Worm (Caenorhabditis elegans): Measurements from ENCODE around the gene ZK1290.14.

The ZK1290.14 gene

ce11 chrII:7593227-7593626 is 37.8 kb upstream of the ZK1290.14 start:
- TF ChIP-seq chd-7 (tag; optimal IDR thresholded peaks at IDR 0.05) = peak; percentile 25
- no peak for TF ChIP-seq B0261.1 (tag; optimal IDR thresholded peaks at IDR 0.05)
- TF ChIP-seq B0336.3 (GFP tag; IDR thresholded peaks at IDR 0.05) = no peak
- peak; percentile 18 for TF ChIP-seq ceh-27 (GFP tag; optimal IDR thresholded peaks at IDR 0.05)
- no peak for TF ChIP-seq xnd-1 (tag; optimal IDR thresholded peaks at IDR 0.05)
- peak; percentile 79 for TF ChIP-seq zfh-2 (GFP tag; conservative IDR thresholded peaks at IDR 0.05)
- no peak for TF ChIP-seq F39B2.1 (GFP tag; IDR thresholded peaks at IDR 0.05)
- no peak for TF ChIP-seq hmg-20 (GFP tag; IDR thresholded peaks at IDR 0.05)
- TF ChIP-seq K11D2.4 (GFP tag; IDR thresholded peaks at IDR 0.05) = 0 out of 2 replicates have a peak, but pooled peaks have one; percentile 25
- no peak for TF ChIP-seq mes-4 (tag; optimal IDR thresholded peaks at IDR 0.05)
- peak; percentile 46; the same call in 1 of the 2 replicates for TF ChIP-seq rcor-1 (GFP tag; IDR thresholded peaks at IDR 0.05)
- TF ChIP-seq fkh-3 (tag; optimal IDR thresholded peaks at IDR 0.05) = no peak
- TF ChIP-seq F57A8.1 (GFP tag; optimal IDR thresholded peaks at IDR 0.05) = no peak
- peak; percentile 37 for TF ChIP-seq K12H6.12 (tag; optimal IDR thresholded peaks at IDR 0.05)
- no peak for TF ChIP-seq zim-3 (tag; optimal IDR thresholded peaks at IDR 0.05)
- TF ChIP-seq bed-2 (GFP tag; IDR thresholded peaks at IDR 0.05) = no peak
- no peak for TF ChIP-seq nhr-27 (tag; optimal IDR thresholded peaks at IDR 0.05)
- no peak for TF ChIP-seq ccch-3 (GFP tag; optimal IDR thresholded peaks at IDR 0.05)

- TF ChIP-seq B0035.1 (tag; optimal IDR thresholded peaks at IDR 0.05) (no peak), rec-8 (tag; optimal IDR thresholded peaks at IDR 0.05) (no peak), ztf-28 (GFP tag; IDR thresholded peaks at IDR 0.05) (no peak), athp-1 (tag; optimal IDR thresholded peaks at IDR 0.05) (no peak), hsf-1 (GFP tag; IDR thresholded peaks at IDR 0.05) (no peak), cebp-2 (GFP tag; IDR thresholded peaks at IDR 0.05) (no peak), aptf-3 (GFP tag; IDR thresholded peaks at IDR 0.05) (no peak), ets-4 (GFP tag; optimal IDR thresholded peaks at IDR 0.05) (no peak)
These were observed 32.9 kb upstream of the ZK1290.14 start for ce11 chrII:7588295-7588694.

DNA sequence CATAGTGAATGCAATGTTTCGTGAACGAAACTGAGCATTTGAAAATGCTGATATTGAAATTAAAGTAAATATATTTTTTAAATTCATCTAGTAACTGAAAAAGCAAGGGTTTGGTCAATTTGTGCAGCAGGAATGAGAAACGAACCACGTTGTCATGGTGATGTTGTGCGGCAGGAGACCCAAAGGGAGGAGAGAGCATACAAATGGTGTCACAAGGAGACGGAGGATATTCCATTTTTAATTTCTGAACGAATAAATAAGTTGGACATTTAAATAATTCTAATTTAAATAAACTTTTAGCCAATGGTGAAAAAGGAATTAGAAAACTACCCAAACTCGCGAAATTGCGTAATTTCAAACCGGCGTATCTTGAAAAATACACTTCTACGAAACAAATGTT is 28.2 kb upstream of the ZK1290.14 start, which contains the start of gene mks-3:
Gene mks-3, minus strand, starts transcription at position 101 of the 400 bp plus-strand sequence.
- TF ChIP-seq ccch-3 (GFP tag; optimal IDR thresholded peaks at IDR 0.05) = no peak
- TF ChIP-seq K11D2.4 (GFP tag; IDR thresholded peaks at IDR 0.05) = no peak
- TF ChIP-seq snpc-1.1 (tag; optimal IDR thresholded peaks at IDR 0.05; ENCODE audit: insufficient read depth) = no peak
- no peak for TF ChIP-seq Y56A3A.18 (GFP tag; IDR thresholded peaks at IDR 0.05)

- TF ChIP-seq hrde-1 (tag; optimal IDR thresholded peaks at IDR 0.05; ENCODE audit: borderline replicate concordance) = no peak
- no peak for TF ChIP-seq xnd-1 (tag; optimal IDR thresholded peaks at IDR 0.05)
- TF ChIP-seq lin-26 (GFP tag; IDR thresholded peaks at IDR 0.05) = no peak
- TF ChIP-seq egl-18 (GFP tag; IDR thresholded peaks at IDR 0.05) = no peak
- no peak for TF ChIP-seq ama-1 (optimal IDR thresholded peaks at IDR 0.05)
- no peak for TF ChIP-seq ama-1 (GFP tag; optimal IDR thresholded peaks at IDR 0.05)
- TF ChIP-seq D2030.7 (GFP tag; IDR thresholded peaks at IDR 0.05) = no peak
- TF ChIP-seq Y53F4B.3 (GFP tag; IDR thresholded peaks at IDR 0.05) = no peak
- no peak for TF ChIP-seq F22D6.2 (tag; optimal IDR thresholded peaks at IDR 0.05)
- no peak for TF ChIP-seq ccch-3 (GFP tag; optimal IDR thresholded peaks at IDR 0.05)
- TF ChIP-seq lir-1 (GFP tag; conservative IDR thresholded peaks at IDR 0.05) = no peak
- TF ChIP-seq aptf-2 (GFP tag; conservative IDR thresholded peaks at IDR 0.05) = no peak
- no peak for TF ChIP-seq madf-3 (GFP tag; IDR thresholded peaks at IDR 0.05)
- no peak for TF ChIP-seq ekl-4 (GFP tag; IDR thresholded peaks at IDR 0.05)
These were observed 22.0 kb upstream of the ZK1290.14 start, which contains the start of gene F35D2.6 for ce11 chrII:7577412-7577811. Gene F35D2.6 (plus strand): TSS chrII:7577712.
